Worm (Caenorhabditis elegans) whole organism, mixed stage, embryonic: Measurements from ENCODE around the gene F21C10.10.

Experiments
- M03D4.4 ChIP-seq: sonication (generic microtip); optimal IDR thresholded peaks from 2 replicates; lab custom pipeline; 2017; ENCODE audit warnings: mild to moderate bottlenecking, missing genetic modification characterization, missing compliant biosample characterization
- ceh-43 ChIP-seq: fragments of 200-800 bp; sonication (Bioruptor generic); optimal IDR thresholded peaks from 2 replicates; lab custom pipeline; 2018; ENCODE audit warnings: mild to moderate bottlenecking, missing genetic modification characterization, moderate library complexity, missing compliant biosample characterization
- elt-3 ChIP-seq: fragments of 150-350 bp; optimal IDR thresholded peaks from 2 replicates; lab custom pipeline; 2014; ENCODE audit warnings: missing biosample characterization, missing genetic modification characterization
- flh-1 ChIP-seq: fragments of 200-800 bp; sonication (Bioruptor generic); optimal IDR thresholded peaks from 2 replicates; lab custom pipeline; 2018; ENCODE audit warnings: mild to moderate bottlenecking, missing genetic modification characterization, moderate library complexity, missing compliant biosample characterization
- lsy-2 ChIP-seq: fragments of 150-350 bp; optimal IDR thresholded peaks from 2 replicates; lab custom pipeline; 2014; ENCODE audit warnings: missing biosample characterization, missing genetic modification characterization
- mep-1 ChIP-seq: fragments of 150-350 bp; optimal IDR thresholded peaks from 2 replicates; lab custom pipeline; 2017; ENCODE audit warnings: missing biosample characterization, missing genetic modification reagents, missing genetic modification characterization, inconsistent platforms
- mls-2 ChIP-seq: sonication (generic microtip); optimal IDR thresholded peaks from 2 replicates; lab custom pipeline; 2016; ENCODE audit warnings: mild to moderate bottlenecking, missing genetic modification characterization, moderate library complexity, missing compliant biosample characterization
- nhr-237 ChIP-seq: fragments of 150-350 bp; optimal IDR thresholded peaks from 2 replicates; lab custom pipeline; 2014; ENCODE audit warnings: missing biosample characterization, missing genetic modification characterization
- pha-4 ChIP-seq: fragments of 150-350 bp; optimal IDR thresholded peaks from 2 replicates; lab custom pipeline; 2018; ENCODE audit warnings: missing biosample characterization, missing genetic modification reagents, missing genetic modification characterization
- unc-39 ChIP-seq: fragments of 150-350 bp; optimal IDR thresholded peaks from 2 replicates; lab custom pipeline; 2014; ENCODE audit warnings: missing biosample characterization, missing genetic modification characterization
- unc-62 ChIP-seq: fragments of 150-350 bp; optimal IDR thresholded peaks from 2 replicates; lab custom pipeline; 2014; ENCODE audit warnings: missing biosample characterization, missing genetic modification reagents, missing genetic modification characterization

DNA sequence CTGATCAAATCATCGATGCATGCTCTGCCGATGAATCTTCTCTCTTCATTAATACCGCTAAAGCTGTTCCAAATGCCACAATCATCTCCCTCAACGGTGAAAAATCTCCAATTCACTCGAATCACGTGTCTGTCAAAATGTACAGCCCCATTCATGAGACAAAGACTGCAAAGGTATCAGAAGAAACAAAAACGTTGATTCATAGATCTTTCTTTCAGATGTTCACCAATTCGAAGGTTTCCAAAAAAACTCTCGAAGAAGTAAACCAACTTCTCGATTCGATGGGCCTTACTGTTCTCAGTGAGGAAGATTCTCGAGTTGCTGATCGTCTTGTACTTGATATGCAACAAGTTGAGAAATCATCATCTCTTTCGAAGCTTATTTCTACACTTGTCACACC, 607 bp downstream of the F21C10.10 start:
- TF ChIP-seq lsy-2 (tag; lab: Kevin White, UChicago) = no peak
- no peak for TF ChIP-seq nhr-237 (tag; lab: Kevin White, UChicago)
- TF ChIP-seq mls-2 (tag; lab: Kevin White, UChicago) = no peak
- no peak for TF ChIP-seq flh-1 (GFP tag; lab: Kevin White, UChicago)
- no peak for TF ChIP-seq ceh-43 (GFP tag; lab: Kevin White, UChicago)
- no peak for TF ChIP-seq elt-3 (tag; lab: Kevin White, UChicago)
- no peak for TF ChIP-seq M03D4.4 (tag; lab: Kevin White, UChicago)
- no peak for TF ChIP-seq unc-62 (GFP tag; lab: Kevin White, UChicago)
- TF ChIP-seq pha-4 (tag; lab: Kevin White, UChicago) = no peak
- TF ChIP-seq unc-39 (tag; lab: Kevin White, UChicago) = no peak
- TF ChIP-seq mep-1 (tag; lab: Kevin White, UChicago) = no peak
